Worm (Caenorhabditis elegans): ENCODE results near the gene ubc-15.
A peak's percentile ranks its signal among the peaks of the same experiment; 100 is the strongest.

Gene ubc-15

ce11 chrII:2930499-2930898 lies 17.1 kb upstream of the ubc-15 start, which contains the start of the genes irld-64 and irld-63:
irld-64 (minus strand) TSS chrII:2930599.
irld-63 (plus strand) TSS chrII:2930728.
- TF ChIP-seq nhr-84 (tag; optimal IDR thresholded peaks at IDR 0.05), result no peak
- no peak for TF ChIP-seq nhr-76 (tag; optimal IDR thresholded peaks at IDR 0.05)
- TF ChIP-seq lin-14 (GFP tag; optimal IDR thresholded peaks at IDR 0.05), result no peak
- no peak for TF ChIP-seq elt-3 (tag; optimal IDR thresholded peaks at IDR 0.05)
- TF ChIP-seq efl-1 (optimal IDR thresholded peaks at IDR 0.05), result no peak
- TF ChIP-seq efl-1 (GFP tag; optimal IDR thresholded peaks at IDR 0.05 in 1 of 2), result no peak
- no peak for TF ChIP-seq blmp-1 (tag; optimal IDR thresholded peaks at IDR 0.05)
- no peak for TF ChIP-seq nhr-11 (tag; optimal IDR thresholded peaks at IDR 0.05)
- no peak for TF ChIP-seq ama-1 (optimal IDR thresholded peaks at IDR 0.05)
- TF ChIP-seq rnt-1 (tag; optimal IDR thresholded peaks at IDR 0.05), result no peak
- TF ChIP-seq C34B4.2 (tag; optimal IDR thresholded peaks at IDR 0.05), result no peak
- TF ChIP-seq aly-2 (tag; optimal IDR thresholded peaks at IDR 0.05), result no peak

DNA sequence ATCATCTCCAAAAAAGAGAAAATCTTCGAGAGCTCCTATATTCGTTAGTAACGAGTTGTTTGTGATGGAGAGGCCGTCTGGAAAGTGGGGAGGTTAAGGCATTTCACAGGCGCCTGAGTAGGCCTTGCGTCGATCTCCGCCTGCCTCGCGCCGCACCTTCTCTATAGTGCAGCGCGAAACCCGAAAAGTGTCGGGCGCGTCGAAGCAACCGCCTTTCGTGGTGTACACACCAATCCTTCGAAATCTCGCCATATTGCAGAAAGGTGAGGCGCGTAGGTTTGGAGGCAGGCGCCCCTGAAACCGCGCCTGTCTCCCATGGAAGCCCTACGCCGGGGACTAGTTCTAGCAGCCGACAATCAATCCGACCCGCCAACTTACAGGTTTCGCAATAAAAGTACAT lies 16.4 kb upstream of the ubc-15 start:
- TF ChIP-seq efl-1 (optimal IDR thresholded peaks at IDR 0.05), result no peak
- peak in 1 of 2 experiments; percentile 25 for TF ChIP-seq efl-1 (GFP tag; optimal IDR thresholded peaks at IDR 0.05 in 1 of 2)
- TF ChIP-seq mab-9 (GFP tag; IDR thresholded peaks at IDR 0.05), result no peak

DNA sequence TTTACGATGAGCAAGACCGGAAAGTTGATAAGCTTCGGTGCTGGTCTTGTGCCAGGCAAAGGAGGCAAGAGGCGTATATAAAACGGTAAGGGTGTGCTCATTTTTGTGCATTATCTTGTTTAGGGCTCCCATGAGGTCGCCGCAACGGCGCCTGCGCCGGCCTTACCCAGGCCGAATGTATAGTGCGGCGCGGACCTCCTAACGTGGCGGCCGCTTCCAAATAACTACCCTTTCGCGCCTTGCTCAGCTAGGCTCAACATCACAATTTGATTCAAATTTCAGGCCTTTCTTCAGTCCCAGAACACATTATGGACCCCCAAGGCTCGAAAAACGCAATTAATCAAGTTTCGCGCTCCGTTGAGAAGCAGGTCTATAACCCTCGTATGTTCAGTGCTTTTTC lies 14.1 kb upstream of the ubc-15 start, which contains the start of the genes ZK355.3 and ZK355.8:
ZK355.3 (minus strand) TSS at position 101 of the 400 bp plus-strand sequence.
ZK355.8 (plus strand) TSS at position 272 of the 400 bp plus-strand sequence.
- TF ChIP-seq C16A3.4 (tag; optimal IDR thresholded peaks at IDR 0.05) (no peak), blmp-1 (tag; optimal IDR thresholded peaks at IDR 0.05) (no peak), pqm-1 (tag; optimal IDR thresholded peaks at IDR 0.05) (no peak), pax-3 (tag; optimal IDR thresholded peaks at IDR 0.05) (no peak), lin-39 (tag; optimal IDR thresholded peaks at IDR 0.05) (no peak), sptf-1 (tag; optimal IDR thresholded peaks at IDR 0.05) (no peak), fkh-10 (GFP tag; optimal IDR thresholded peaks at IDR 0.05) (no peak), zag-1 (tag; optimal IDR thresholded peaks at IDR 0.05) (no peak), mdl-1 (tag; optimal IDR thresholded peaks at IDR 0.05) (no peak), jun-1 (tag; optimal IDR thresholded peaks at IDR 0.05) (no peak), lir-3 (tag; optimal IDR thresholded peaks at IDR 0.05; ENCODE audit: poor library complexity) (no peak), ceh-82 (tag; optimal IDR thresholded peaks at IDR 0.05) (no peak), egl-13 (tag; optimal IDR thresholded peaks at IDR 0.05) (no peak), ceh-88 (GFP tag; IDR thresholded peaks at IDR 0.05) (no peak), mab-9 (GFP tag; IDR thresholded peaks at IDR 0.05) (no peak), ces-1 (GFP tag; optimal IDR thresholded peaks at IDR 0.05) (no peak), snpc-4 (tag; optimal IDR thresholded peaks at IDR 0.05) (no peak), rnt-1 (tag; optimal IDR thresholded peaks at IDR 0.05) (no peak), ztf-4 (tag; optimal IDR thresholded peaks at IDR 0.05) (no peak), hlh-4 (tag; optimal IDR thresholded peaks at IDR 0.05) (no peak)

- TF ChIP-seq lir-3 (tag; optimal IDR thresholded peaks at IDR 0.05; ENCODE audit: poor library complexity) (no peak), hlh-4 (tag; optimal IDR thresholded peaks at IDR 0.05) (no peak), efl-1 (optimal IDR thresholded peaks at IDR 0.05) (no peak), efl-1 (GFP tag; optimal IDR thresholded peaks at IDR 0.05 in 1 of 2) (peak in 1 of 2 experiments; percentile 51), isw-1 (GFP tag; IDR thresholded peaks at IDR 0.05) (no peak), nhr-11 (tag; optimal IDR thresholded peaks at IDR 0.05) (no peak), egl-27 (tag; optimal IDR thresholded peaks at IDR 0.05) (no peak)
These were observed 12.6 kb upstream of the ubc-15 start for ce11 chrII:2925806-2926558.

DNA sequence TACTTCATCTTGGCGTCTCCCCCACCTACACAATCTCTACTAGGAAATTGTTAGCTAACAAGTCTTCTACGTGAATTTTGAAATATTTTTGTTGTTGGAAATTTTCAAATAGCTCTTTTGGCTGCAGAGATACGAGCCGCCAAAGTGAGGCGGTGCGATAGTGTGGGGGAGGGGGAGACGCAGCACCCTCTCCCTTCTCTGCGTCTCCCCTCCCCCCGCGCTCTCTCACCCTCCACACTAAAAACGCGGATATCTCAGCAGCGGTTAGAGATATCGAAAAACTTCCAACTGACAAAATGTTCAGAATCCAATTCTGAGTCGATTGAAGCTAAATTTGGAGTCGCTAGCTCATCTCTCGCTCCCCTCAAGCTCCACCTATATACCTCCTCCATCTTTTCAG lies 11.6 kb upstream of the ubc-15 start:
- no peak for TF ChIP-seq efl-1 (optimal IDR thresholded peaks at IDR 0.05)
- peak in 1 of 2 experiments; percentile 18 for TF ChIP-seq efl-1 (GFP tag; optimal IDR thresholded peaks at IDR 0.05 in 1 of 2)
- TF ChIP-seq mab-9 (GFP tag; IDR thresholded peaks at IDR 0.05), result no peak

All from whole organism, L1 larva.